Worm (Caenorhabditis elegans): ENCODE data around the gene clec-142.

DNA sequence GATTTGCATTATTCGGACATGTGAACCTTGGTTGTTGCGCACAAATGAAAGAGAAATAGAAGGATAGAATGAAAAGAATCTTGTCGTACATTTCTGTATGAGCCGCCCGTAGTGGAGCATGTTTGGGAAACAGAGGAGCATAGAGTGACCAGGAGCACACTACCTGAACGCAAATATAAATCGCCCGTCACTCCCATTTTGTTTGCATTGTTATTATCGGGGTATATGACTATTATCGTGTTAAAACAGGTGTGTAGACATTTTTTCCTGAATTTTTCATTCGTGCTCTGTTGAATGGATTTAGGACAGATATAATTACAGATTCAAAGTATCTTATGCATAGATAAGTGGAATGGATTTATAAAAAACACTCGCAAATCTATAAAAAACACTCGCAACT is 9.1 kb upstream of the clec-142 start, which contains the start of gene K01C8.2:
- TF ChIP-seq bed-2 (GFP tag; IDR thresholded peaks at IDR 0.05), result no peak
- TF ChIP-seq F57A8.1 (GFP tag; optimal IDR thresholded peaks at IDR 0.05), result no peak
- no peak for TF ChIP-seq mel-28 (tag; optimal IDR thresholded peaks at IDR 0.05; ENCODE audit: borderline replicate concordance)
- TF ChIP-seq B0019.2 (GFP tag; conservative IDR thresholded peaks at IDR 0.05), result no peak
- TF ChIP-seq F37B4.10 (GFP tag; IDR thresholded peaks at IDR 0.05), result no peak
- no peak for TF ChIP-seq hrde-1 (tag; optimal IDR thresholded peaks at IDR 0.05; ENCODE audit: borderline replicate concordance)
- TF ChIP-seq unc-130 (GFP tag; optimal IDR thresholded peaks at IDR 0.05), result no peak
- TF ChIP-seq nfya-1 (tag; optimal IDR thresholded peaks at IDR 0.05; ENCODE audit: borderline replicate concordance, insufficient read depth), result no peak

Measured in whole organism, young adult.